Worm (Caenorhabditis elegans) whole organism, early embryonic: ENCODE results near the gene ndx-2.

Experiments
- B0310.2 ChIP-seq: sonication (generic microtip); optimal IDR thresholded peaks from 2 replicates; lab custom pipeline; 2016; ENCODE audit warnings: mild to moderate bottlenecking, missing genetic modification characterization, missing compliant biosample characterization
- F13C5.2 ChIP-seq: sonication (generic microtip); optimal IDR thresholded peaks from 2 replicates; lab custom pipeline; 2017; ENCODE audit warnings: mild to moderate bottlenecking, missing genetic modification characterization, inconsistent platforms, missing compliant biosample characterization
- aly-1 ChIP-seq: sonication (generic microtip); optimal IDR thresholded peaks from 2 replicates; lab custom pipeline; 2016; ENCODE audit warnings: missing genetic modification characterization, missing compliant biosample characterization
- ama-1 ChIP-seq: fragments of 150-350 bp; optimal IDR thresholded peaks from 2 replicates; lab custom pipeline; 2014
- ceh-13 ChIP-seq: fragments of 200-800 bp; sonication (Bioruptor generic); optimal IDR thresholded peaks from 2 replicates; lab custom pipeline; 2018; ENCODE audit warnings: mild to moderate bottlenecking, missing genetic modification characterization, missing compliant biosample characterization
- ceh-36 ChIP-seq: sonication (generic microtip); optimal IDR thresholded peaks from 2 replicates; lab custom pipeline; 2016; ENCODE audit warnings: missing genetic modification characterization, inconsistent platforms, missing compliant biosample characterization
- ets-7 ChIP-seq: sonication (generic microtip); optimal IDR thresholded peaks from 2 replicates; lab custom pipeline; 2016; ENCODE audit warnings: missing genotype, missing genetic modification characterization, missing compliant biosample characterization
- flt-1 ChIP-seq: fragments of 200-800 bp; sonication (Bioruptor generic); IDR thresholded peaks from 2 replicates; pipeline ENCODE4 v1.3.6; 2022; ENCODE audit warnings: missing genetic modification characterization, missing compliant biosample characterization
- hmbx-1 ChIP-seq: sonication (generic microtip); optimal IDR thresholded peaks from 2 replicates; lab custom pipeline; 2016; ENCODE audit warnings: mild to moderate bottlenecking, missing genetic modification characterization, missing compliant biosample characterization
- hmg-4 ChIP-seq: fragments of 200-800 bp; sonication (Bioruptor generic); optimal IDR thresholded peaks from 2 replicates; lab custom pipeline; 2018; ENCODE audit warnings: mild to moderate bottlenecking, missing genetic modification characterization, missing compliant biosample characterization
- hnd-1 ChIP-seq: sonication (generic microtip); optimal IDR thresholded peaks from 2 replicates; lab custom pipeline; 2016; ENCODE audit warnings: missing genetic modification characterization, missing compliant biosample characterization
- pes-1 ChIP-seq: fragments of 200-800 bp; sonication (Bioruptor generic); IDR thresholded peaks from 2 replicates; pipeline ENCODE4 v1.3.6; 2022; ENCODE audit warnings: missing genetic modification reagents, missing genetic modification characterization, missing compliant biosample characterization
- scrt-1 ChIP-seq: fragments of 200-800 bp; sonication (Bioruptor generic); IDR thresholded peaks from 2 replicates; pipeline ENCODE4 v1.3.6; 2022; ENCODE audit warnings: missing genetic modification characterization, missing compliant biosample characterization
- sea-1 ChIP-seq: fragments of 200-800 bp; sonication (Bioruptor generic); conservative IDR thresholded peaks from 2 replicates; pipeline ENCODE4 v1.3.6; 2022; ENCODE audit warnings: missing genetic modification characterization, missing compliant biosample characterization
- tbx-11 ChIP-seq: fragments of 200-800 bp; sonication (Bioruptor generic); IDR thresholded peaks from 2 replicates; pipeline ENCODE4 v1.3.6; 2022; ENCODE audit warnings: missing genetic modification characterization, missing compliant biosample characterization
- tbx-37 ChIP-seq: fragments of 200-800 bp; sonication (Bioruptor generic); conservative IDR thresholded peaks from 2 replicates; pipeline ENCODE4 v1.3.6; 2022; ENCODE audit warnings: missing genetic modification reagents, missing genetic modification characterization, missing compliant biosample characterization
- tra-4 ChIP-seq: sonication (generic microtip); optimal IDR thresholded peaks from 2 replicates; lab custom pipeline; 2017; ENCODE audit warnings: missing genetic modification characterization, missing compliant biosample characterization

The ndx-2 gene

ce11 chrV:2666600-2666999 lies 1.8 kb upstream of the ndx-2 start, which contains the start of gene W02G9.4:
TSS of gene W02G9.4 (plus strand) at chrV:2666900.
- no peak for TF ChIP-seq hmbx-1 (tag; lab: Kevin White, UChicago)
- TF ChIP-seq sea-1 (GFP tag; lab: Robert Waterston, UW) = no peak
- TF ChIP-seq pes-1 (GFP tag; lab: Robert Waterston, UW) = no peak

- TF ChIP-seq ceh-36 (tag; lab: Kevin White, UChicago) (no peak), ceh-13 (no peak), scrt-1 (GFP tag; lab: Robert Waterston, UW) (no peak), flt-1 (GFP tag; lab: Robert Waterston, UW) (no peak), sea-1 (GFP tag; lab: Robert Waterston, UW) (no peak)
Measured at ce11 chrV:2660457-2660856, 4.3 kb downstream of the ndx-2 start.

- TF ChIP-seq hnd-1 = no peak
- TF ChIP-seq hmbx-1 (tag; lab: Kevin White, UChicago) = no peak
- no peak for TF ChIP-seq tra-4 (tag; lab: Kevin White, UChicago)
- no peak for TF ChIP-seq tbx-37 (GFP tag; lab: Robert Waterston, UW)
- TF ChIP-seq flt-1 (GFP tag; lab: Robert Waterston, UW) = no peak
- TF ChIP-seq ets-7 (tag; lab: Kevin White, UChicago) = no peak
- TF ChIP-seq pes-1 (GFP tag; lab: Robert Waterston, UW) = no peak
- TF ChIP-seq ceh-13 = no peak
- TF ChIP-seq sea-1 (GFP tag; lab: Robert Waterston, UW) = no peak
- TF ChIP-seq B0310.2 (tag; lab: Kevin White, UChicago) = no peak
- no peak for TF ChIP-seq aly-1 (tag; lab: Kevin White, UChicago)
- TF ChIP-seq ceh-36 (tag; lab: Kevin White, UChicago) = no peak
Measured at ce11 chrV:2657682-2658081, 7.1 kb downstream of the ndx-2 start.

ce11 chrV:2656159-2656558 lies 8.6 kb downstream of the ndx-2 start:
- no peak for TF ChIP-seq hmg-4 (GFP tag; lab: Kevin White, UChicago)
- no peak for TF ChIP-seq tbx-11 (GFP tag; lab: Robert Waterston, UW)
- TF ChIP-seq tra-4 (tag; lab: Kevin White, UChicago) = no peak
- no peak for TF ChIP-seq ceh-13
- no peak for TF ChIP-seq hmbx-1 (tag; lab: Kevin White, UChicago)
- no peak for TF ChIP-seq sea-1 (GFP tag; lab: Robert Waterston, UW)
- no peak for TF ChIP-seq ets-7 (tag; lab: Kevin White, UChicago)
- TF ChIP-seq ama-1 (lab: Kevin White, UChicago) = no peak
- TF ChIP-seq scrt-1 (GFP tag; lab: Robert Waterston, UW) = no peak
- TF ChIP-seq pes-1 (GFP tag; lab: Robert Waterston, UW) = no peak
- TF ChIP-seq tbx-37 (GFP tag; lab: Robert Waterston, UW) = no peak
- TF ChIP-seq F13C5.2 (tag; lab: Kevin White, UChicago) = no peak

- TF ChIP-seq tra-4 (tag; lab: Kevin White, UChicago) = no peak
- TF ChIP-seq hmg-4 (GFP tag; lab: Kevin White, UChicago) = no peak
- no peak for TF ChIP-seq pes-1 (GFP tag; lab: Robert Waterston, UW)
- TF ChIP-seq ets-7 (tag; lab: Kevin White, UChicago) = no peak
- TF ChIP-seq hnd-1 = no peak
- no peak for TF ChIP-seq tbx-37 (GFP tag; lab: Robert Waterston, UW)
- TF ChIP-seq sea-1 (GFP tag; lab: Robert Waterston, UW) = no peak
- TF ChIP-seq tbx-11 (GFP tag; lab: Robert Waterston, UW) = no peak
- TF ChIP-seq aly-1 (tag; lab: Kevin White, UChicago) = no peak
- no peak for TF ChIP-seq flt-1 (GFP tag; lab: Robert Waterston, UW)
Measured at ce11 chrV:2652557-2653133, 12.2 kb downstream of the ndx-2 start, which contains the start of the genes W02H5.8 and angl-1. TSS of gene W02H5.8 (minus strand) at chrV:2652657. TSS of gene angl-1 (plus strand) at chrV:2653083.

ce11 chrV:2650980-2651379 lies 13.8 kb downstream of the ndx-2 start:
- no peak for TF ChIP-seq ets-7 (tag; lab: Kevin White, UChicago)
- no peak for TF ChIP-seq ceh-13
- TF ChIP-seq F13C5.2 (tag; lab: Kevin White, UChicago) = no peak
- no peak for TF ChIP-seq flt-1 (GFP tag; lab: Robert Waterston, UW)
- TF ChIP-seq B0310.2 (tag; lab: Kevin White, UChicago) = no peak
- TF ChIP-seq aly-1 (tag; lab: Kevin White, UChicago) = no peak
- TF ChIP-seq hmg-4 (GFP tag; lab: Kevin White, UChicago) = no peak
- TF ChIP-seq scrt-1 (GFP tag; lab: Robert Waterston, UW) = no peak
- TF ChIP-seq sea-1 (GFP tag; lab: Robert Waterston, UW) = no peak
- TF ChIP-seq pes-1 (GFP tag; lab: Robert Waterston, UW) = no peak
- TF ChIP-seq tra-4 (tag; lab: Kevin White, UChicago) = no peak
- no peak for TF ChIP-seq ceh-36 (tag; lab: Kevin White, UChicago)

- TF ChIP-seq hmbx-1 (tag; lab: Kevin White, UChicago) (no peak), tbx-37 (GFP tag; lab: Robert Waterston, UW) (no peak), F13C5.2 (tag; lab: Kevin White, UChicago) (no peak), hmg-4 (GFP tag; lab: Kevin White, UChicago) (no peak), pes-1 (GFP tag; lab: Robert Waterston, UW) (no peak), ets-7 (tag; lab: Kevin White, UChicago) (no peak), ama-1 (lab: Kevin White, UChicago) (no peak), sea-1 (GFP tag; lab: Robert Waterston, UW) (no peak), flt-1 (GFP tag; lab: Robert Waterston, UW) (no peak), aly-1 (tag; lab: Kevin White, UChicago) (no peak), hnd-1 (no peak), tra-4 (tag; lab: Kevin White, UChicago) (no peak), ceh-36 (tag; lab: Kevin White, UChicago) (no peak), B0310.2 (tag; lab: Kevin White, UChicago) (no peak), tbx-11 (GFP tag; lab: Robert Waterston, UW) (no peak), ceh-13 (no peak), scrt-1 (GFP tag; lab: Robert Waterston, UW) (no peak)
Measured at ce11 chrV:2647222-2647796, 17.5 kb downstream of the ndx-2 start.
